Fruit fly (Drosophila melanogaster): Measurements from ENCODE around the gene YL-1.

The YL-1 gene

dm6 chr2L:10987370-10987853, 17.2 kb downstream of the YL-1 start, which contains the start of the genes piwi and CG12253 (continued):
- TF ChIP-seq CG31365 (tag; optimal IDR thresholded peaks at IDR 0.05) (no peak), CG18476 (GFP tag; optimal IDR thresholded peaks at IDR 0.05) (peak; percentile 24), tup (GFP tag; optimal IDR thresholded peaks at IDR 0.05) (no peak), grau (tag; optimal IDR thresholded peaks at IDR 0.05) (peak; percentile 87), CG18599 (GFP tag; optimal IDR thresholded peaks at IDR 0.05) (no peak), Dref (GFP tag; IDR thresholded peaks at IDR 0.05) (no peak), Hr3 (GFP tag; optimal IDR thresholded peaks at IDR 0.05) (peak; percentile 84), tna (GFP tag; IDR thresholded peaks at IDR 0.05; ENCODE audit: partially characterized antibody) (no peak), CG10959 (GFP tag; IDR thresholded peaks at IDR 0.05) (peak; percentile 33; the same call in 1 of the 2 replicates), B-H2 (GFP tag; optimal IDR thresholded peaks at IDR 0.05) (no peak), sens-2 (GFP tag; IDR thresholded peaks at IDR 0.05) (no peak), CG15696 (tag; optimal IDR thresholded peaks at IDR 0.05) (peak; percentile 37), klu (GFP tag; IDR thresholded peaks at IDR 0.05) (peak; percentile 78; the same call in 1 of the 2 replicates), Taf1 (GFP tag; IDR thresholded peaks at IDR 0.05) (no peak), nau (GFP tag; optimal IDR thresholded peaks at IDR 0.05) (no peak), CG9817 (tag; optimal IDR thresholded peaks at IDR 0.05) (peak; percentile 78), HLHmδ (GFP tag; optimal IDR thresholded peaks at IDR 0.05) (no peak), CG18764 (GFP tag; optimal IDR thresholded peaks at IDR 0.05) (peak; percentile 90), CG4854 (GFP tag; optimal IDR thresholded peaks at IDR 0.05) (no peak), CG16815 (GFP tag; optimal IDR thresholded peaks at IDR 0.05) (peak; percentile 72), sim (GFP tag; IDR thresholded peaks at IDR 0.05) (peak; percentile 64; the same call in 1 of the 2 replicates), Opbp (GFP tag; IDR thresholded peaks at IDR 0.05; ENCODE audit: partially characterized antibody) (no peak), TFAM (GFP tag; optimal IDR thresholded peaks at IDR 0.05) (no peak), CG3726 (GFP tag; IDR thresholded peaks at IDR 0.05) (no peak), cwo (GFP tag; optimal IDR thresholded peaks at IDR 0.05) (no peak), seq (GFP tag; IDR thresholded peaks at IDR 0.05) (0 out of 2 replicates have a peak, but pooled peaks have one; percentile 35), CG8765 (GFP tag; IDR thresholded peaks at IDR 0.05) (no peak), CG12942 (GFP tag; optimal IDR thresholded peaks at IDR 0.05) (peak; percentile 70), Nf-YB (GFP tag; optimal IDR thresholded peaks at IDR 0.05) (peak; percentile 70), mld (GFP tag; IDR thresholded peaks at IDR 0.05; ENCODE audit: partially characterized antibody) (no peak), CG6272 (GFP tag; IDR thresholded peaks at IDR 0.05) (no peak), caup (GFP tag; optimal IDR thresholded peaks at IDR 0.05; ENCODE audit: severe bottlenecking) (no peak), esg (GFP tag; conservative IDR thresholded peaks at IDR 0.05) (peak; percentile 75), tio (GFP tag; optimal IDR thresholded peaks at IDR 0.05) (peak; percentile 82), gfzf (GFP tag; optimal IDR thresholded peaks at IDR 0.05) (peak; percentile 69), otp (GFP tag; IDR thresholded peaks at IDR 0.05) (no peak), CG3065 (GFP tag; optimal IDR thresholded peaks at IDR 0.05) (peak; percentile 53), CG13775 (GFP tag; optimal IDR thresholded peaks at IDR 0.05) (peak; percentile 86), pb (GFP tag; optimal IDR thresholded peaks at IDR 0.05) (no peak), nerfin-1 (tag; optimal IDR thresholded peaks at IDR 0.05) (no peak), ci (GFP tag; IDR thresholded peaks at IDR 0.05) (no peak), ato (GFP tag; IDR thresholded peaks at IDR 0.05; ENCODE audit: partially characterized antibody) (no peak), CG10274 (GFP tag; optimal IDR thresholded peaks at IDR 0.05) (no peak), ERR (GFP tag; optimal IDR thresholded peaks at IDR 0.05) (no peak), Hr51 (GFP tag; optimal IDR thresholded peaks at IDR 0.05) (peak in 1 of 2 experiments; percentile 28), CG12155 (GFP tag; optimal IDR thresholded peaks at IDR 0.05) (peak; percentile 69), NfI (GFP tag; optimal IDR thresholded peaks at IDR 0.05) (peak; percentile 71), fu2 (GFP tag; optimal IDR thresholded peaks at IDR 0.05) (peak; percentile 35), CG17186 (GFP tag; optimal IDR thresholded peaks at IDR 0.05) (no peak), CG8388 (GFP tag; optimal IDR thresholded peaks at IDR 0.05) (peak; percentile 87)
